Fruit fly (Drosophila melanogaster) whole organism, adult: ENCODE data around the gene CG4009.

Source experiments
- CG11617 ChIP-seq: fragments of 200-800 bp; sonication (Bioruptor generic); optimal IDR thresholded peaks from 2 replicates; lab custom pipeline; 2017; ENCODE audit warnings: mild to moderate bottlenecking, missing biosample characterization, missing genetic modification reagents, missing genetic modification characterization
- CG12768 ChIP-seq: fragments of 200-800 bp; sonication (Bioruptor generic); optimal IDR thresholded peaks from 2 replicates; lab custom pipeline; 2017; ENCODE audit warnings: missing biosample characterization, missing genetic modification characterization, mild to moderate bottlenecking, moderate library complexity, missing genetic modification reagents
- CG14711 ChIP-seq: fragments of 200-800 bp; sonication (Bioruptor generic); optimal IDR thresholded peaks from 2 replicates; lab custom pipeline; 2018; ENCODE audit warnings: missing biosample characterization, mild to moderate bottlenecking, missing genetic modification characterization, moderate library complexity
- CG1620 ChIP-seq: fragments of 200-800 bp; sonication (Bioruptor generic); optimal IDR thresholded peaks from 2 replicates; lab custom pipeline; 2016; ENCODE audit warnings: missing biosample characterization, missing genetic modification characterization
- CG33017 ChIP-seq: fragments of 200-800 bp; sonication (Bioruptor generic); optimal IDR thresholded peaks from 2 replicates; lab custom pipeline; 2018; ENCODE audit warnings: missing biosample characterization, mild to moderate bottlenecking, missing genetic modification characterization, moderate library complexity
- CG5204 ChIP-seq: fragments of 200-800 bp; sonication (Bioruptor generic); optimal IDR thresholded peaks from 2 replicates; lab custom pipeline; 2016; ENCODE audit warnings: missing biosample characterization, missing genetic modification characterization
- CG7045 ChIP-seq: fragments of 200-800 bp; sonication (Bioruptor generic); optimal IDR thresholded peaks from 2 replicates; lab custom pipeline; 2017; ENCODE audit warnings: missing biosample characterization, mild to moderate bottlenecking, missing genetic modification characterization
- CG7101 ChIP-seq: fragments of 200-800 bp; sonication (Bioruptor generic); optimal IDR thresholded peaks from 2 replicates; lab custom pipeline; 2018; ENCODE audit warnings: missing biosample characterization, mild to moderate bottlenecking, missing genetic modification characterization, moderate library complexity
- Clk ChIP-seq: fragments of 200-800 bp; sonication (Bioruptor generic); optimal IDR thresholded peaks from 2 replicates; lab custom pipeline; 2017; ENCODE audit warnings: missing biosample characterization, missing genetic modification characterization
- Crg-1 ChIP-seq: fragments of 200-800 bp; sonication (Bioruptor generic); optimal IDR thresholded peaks from 2 replicates; lab custom pipeline; 2016; ENCODE audit warnings: missing biosample characterization, missing genetic modification characterization
- Hr96 ChIP-seq: fragments of 200-800 bp; sonication (Bioruptor generic); optimal IDR thresholded peaks from 2 replicates; lab custom pipeline; 2016; ENCODE audit warnings: missing biosample characterization, missing genetic modification characterization
- Mnt ChIP-seq: fragments of 200-800 bp; sonication (Bioruptor generic); optimal IDR thresholded peaks from 2 replicates; lab custom pipeline; 2016; ENCODE audit warnings: missing biosample characterization, mild to moderate bottlenecking, missing genetic modification characterization
- bab1 ChIP-seq: fragments of 200-800 bp; sonication (Bioruptor generic); optimal IDR thresholded peaks from 3 replicates; lab custom pipeline; 2019; ENCODE audit warnings: missing biosample characterization, mild to moderate bottlenecking, missing genetic modification characterization, moderate library complexity
- cic ChIP-seq: fragments of 200-800 bp; sonication (Bioruptor generic); optimal IDR thresholded peaks from 2 replicates; lab custom pipeline; 2017; ENCODE audit warnings: missing biosample characterization, mild to moderate bottlenecking, missing genetic modification characterization, moderate library complexity
- cnc ChIP-seq, 2 experiments: fragments of >200 bp; optimal IDR thresholded peaks; 2 replicates each; lab custom pipeline; 2017
- kay ChIP-seq: fragments of 200-800 bp; sonication (Bioruptor generic); peaks from one replicate; lab custom pipeline; 2016; ENCODE audit warnings: missing biosample characterization, missing genetic modification characterization, borderline replicate concordance
- ovo ChIP-seq: fragments of 200-800 bp; sonication (Bioruptor generic); optimal IDR thresholded peaks from 2 replicates; lab custom pipeline; 2016; ENCODE audit warnings: missing biosample characterization, missing genetic modification characterization
- pad ChIP-seq: fragments of 200-800 bp; sonication (Bioruptor generic); optimal IDR thresholded peaks from 3 replicates; lab custom pipeline; 2017; ENCODE audit warnings: missing biosample characterization, missing genetic modification characterization, mild to moderate bottlenecking, moderate library complexity, missing genetic modification reagents
- tj ChIP-seq: fragments of 200-800 bp; sonication (Bioruptor generic); optimal IDR thresholded peaks from 3 replicates; lab custom pipeline; 2017; ENCODE audit warnings: missing biosample characterization, mild to moderate bottlenecking, missing genetic modification characterization, moderate library complexity
- toe ChIP-seq: fragments of 200-800 bp; sonication (Bioruptor generic); optimal IDR thresholded peaks from 2 replicates; lab custom pipeline; 2016; ENCODE audit warnings: missing biosample characterization, missing genetic modification characterization

CG4009 gene

DNA sequence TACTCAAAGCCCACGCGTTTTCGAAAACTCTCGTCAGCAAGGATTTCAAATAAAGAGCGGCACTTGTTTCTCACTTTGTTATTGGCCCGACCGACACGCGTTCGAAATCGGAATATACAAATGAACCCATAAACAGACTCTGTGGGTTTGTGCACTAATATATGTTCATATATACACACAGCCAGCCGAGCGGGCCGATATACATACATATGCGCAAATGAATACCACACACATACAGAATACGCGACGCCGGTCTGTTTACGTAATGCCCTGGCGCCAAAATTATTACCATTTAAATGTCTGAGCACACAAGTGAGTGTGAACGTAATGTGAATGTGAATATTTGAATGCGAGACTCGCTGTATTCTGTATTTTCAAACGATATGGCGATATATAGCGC, 31.9 kb upstream of the CG4009 start:
- TF ChIP-seq Mnt (GFP tag; lab: Kevin White, UChicago) (no peak), cnc (optimal IDR thresholded peaks at IDR 0.05; lab: Kevin White, UChicago) (no peak), ovo (GFP tag; lab: Kevin White, UChicago) (no peak), CG11617 (no peak), CG33017 (tag; lab: Kevin White, UChicago) (no peak), CG7101 (tag; lab: Kevin White, UChicago) (peak; percentile 4), bab1 (GFP tag; lab: Kevin White, UChicago) (no peak), Crg-1 (GFP tag; lab: Kevin White, UChicago) (no peak), Hr96 (no peak), cic (GFP tag; lab: Kevin White, UChicago) (peak; percentile 74), pad (no peak), CG14711 (tag; lab: Kevin White, UChicago) (no peak), CG12768 (GFP tag; lab: Kevin White, UChicago) (peak; percentile 16), CG7045 (GFP tag; lab: Kevin White, UChicago) (no peak), kay (GFP tag; lab: Kevin White, UChicago) (peak; percentile 81), toe (GFP tag; lab: Kevin White, UChicago) (no peak), CG5204 (GFP tag; lab: Kevin White, UChicago) (no peak), Clk (GFP tag; lab: Kevin White, UChicago) (no peak), CG1620 (GFP tag; lab: Kevin White, UChicago) (no peak), tj (no peak)

DNA sequence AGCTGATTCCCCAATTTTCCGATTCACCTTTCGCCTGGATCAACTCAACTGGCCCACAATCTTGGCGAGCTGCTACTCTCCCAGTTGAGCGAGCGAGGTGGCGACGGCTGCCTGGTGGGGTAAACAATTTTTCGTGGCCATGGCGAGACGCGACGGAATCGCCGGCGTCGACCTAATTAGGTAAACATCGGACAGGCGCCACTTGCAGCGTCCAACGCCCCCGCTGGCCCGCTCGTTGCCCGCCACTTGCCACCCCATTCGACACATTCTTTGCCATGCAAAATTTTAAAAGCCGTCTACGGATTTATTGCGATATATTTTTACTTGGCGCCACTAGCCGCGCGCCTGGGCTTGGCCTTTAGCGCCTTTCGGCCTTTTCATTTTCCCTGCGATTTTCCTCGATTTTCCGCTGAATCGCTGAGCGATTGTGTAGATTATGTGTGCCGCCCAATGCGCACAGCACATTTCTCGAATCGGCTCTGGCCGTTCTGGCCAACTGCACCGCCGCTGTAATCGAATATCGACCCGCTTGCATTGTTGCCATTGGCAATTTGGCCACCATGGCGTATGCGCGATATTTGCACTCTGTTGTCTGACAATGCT, 31.1 kb upstream of the CG4009 start:
- TF ChIP-seq cic (GFP tag; lab: Kevin White, UChicago) (no peak), ovo (GFP tag; lab: Kevin White, UChicago) (no peak), CG33017 (tag; lab: Kevin White, UChicago) (no peak), tj (no peak), toe (GFP tag; lab: Kevin White, UChicago) (no peak), bab1 (GFP tag; lab: Kevin White, UChicago) (no peak)

dm6 chr3R:17066077-17066476, 30.2 kb upstream of the CG4009 start:
- TF ChIP-seq cnc (optimal IDR thresholded peaks at IDR 0.05; lab: Kevin White, UChicago): no peak
- peak; percentile 81 for TF ChIP-seq kay (GFP tag; lab: Kevin White, UChicago)
- no peak for TF ChIP-seq cic (GFP tag; lab: Kevin White, UChicago)
- no peak for TF ChIP-seq Clk (GFP tag; lab: Kevin White, UChicago)
- TF ChIP-seq toe (GFP tag; lab: Kevin White, UChicago): no peak
- no peak for TF ChIP-seq Mnt (GFP tag; lab: Kevin White, UChicago)

dm6 chr3R:17065018-17065784, 29.4 kb upstream of the CG4009 start:
- peak; percentile 90 for TF ChIP-seq CG11617
- TF ChIP-seq CG5204 (GFP tag; lab: Kevin White, UChicago): peak; percentile 84
- TF ChIP-seq CG33017 (tag; lab: Kevin White, UChicago): peak; percentile 87
- peak; percentile 94 for TF ChIP-seq Crg-1 (GFP tag; lab: Kevin White, UChicago)
- peak; percentile 89 for TF ChIP-seq CG7101 (tag; lab: Kevin White, UChicago)
- TF ChIP-seq pad: peak; percentile 76
- TF ChIP-seq CG1620 (GFP tag; lab: Kevin White, UChicago): peak; percentile 68
- peak; percentile 61 for TF ChIP-seq Clk (GFP tag; lab: Kevin White, UChicago)
- no peak for TF ChIP-seq cnc (optimal IDR thresholded peaks at IDR 0.05; lab: Kevin White, UChicago)
- TF ChIP-seq bab1 (GFP tag; lab: Kevin White, UChicago): peak; percentile 79
- peak; percentile 94 for TF ChIP-seq CG12768 (GFP tag; lab: Kevin White, UChicago)
- peak; percentile 78 for TF ChIP-seq Mnt (GFP tag; lab: Kevin White, UChicago)
- peak; percentile 91 for TF ChIP-seq CG7045 (GFP tag; lab: Kevin White, UChicago)
- peak; percentile 88 for TF ChIP-seq tj
- TF ChIP-seq Hr96: peak; percentile 74
- TF ChIP-seq ovo (GFP tag; lab: Kevin White, UChicago): peak; percentile 76
- TF ChIP-seq cic (GFP tag; lab: Kevin White, UChicago): peak; percentile 96
- TF ChIP-seq kay (GFP tag; lab: Kevin White, UChicago): peak; percentile 91
- peak; percentile 53 for TF ChIP-seq toe (GFP tag; lab: Kevin White, UChicago)
- TF ChIP-seq CG14711 (tag; lab: Kevin White, UChicago): peak; percentile 87

dm6 chr3R:17063763-17064162, 27.9 kb upstream of the CG4009 start:
- no peak for TF ChIP-seq CG7045 (GFP tag; lab: Kevin White, UChicago)
- no peak for TF ChIP-seq CG33017 (tag; lab: Kevin White, UChicago)
- no peak for TF ChIP-seq CG7101 (tag; lab: Kevin White, UChicago)
- no peak for TF ChIP-seq Mnt (GFP tag; lab: Kevin White, UChicago)
- no peak for TF ChIP-seq Crg-1 (GFP tag; lab: Kevin White, UChicago)
- no peak for TF ChIP-seq pad
- no peak for TF ChIP-seq tj
- TF ChIP-seq ovo (GFP tag; lab: Kevin White, UChicago): no peak
- TF ChIP-seq CG12768 (GFP tag; lab: Kevin White, UChicago): no peak
- no peak for TF ChIP-seq CG5204 (GFP tag; lab: Kevin White, UChicago)
- no peak for TF ChIP-seq Hr96
- no peak for TF ChIP-seq toe (GFP tag; lab: Kevin White, UChicago)
- no peak for TF ChIP-seq kay (GFP tag; lab: Kevin White, UChicago)
- no peak for TF ChIP-seq CG14711 (tag; lab: Kevin White, UChicago)
- no peak for TF ChIP-seq CG1620 (GFP tag; lab: Kevin White, UChicago)
- no peak for TF ChIP-seq CG11617
